Fruit fly (Drosophila melanogaster): Measurements from ENCODE around the gene Prp40.

- TF ChIP-seq CG8478 (optimal IDR thresholded peaks at IDR 0.05) (no peak), psq (optimal IDR thresholded peaks at IDR 0.05) (no peak)
These were observed 29.3 kb upstream of the Prp40 start for dm6 chr2L:2993702-2994101.
